Fruit fly (Drosophila melanogaster) Kc167 (cell line): Measurements from ENCODE around the gene CG9586.

Source experiments
- insv ChIP-seq: fragments of >200 bp; optimal IDR thresholded peaks from 3 replicates; lab custom pipeline; 2018; ENCODE audit warnings: missing external identifiers
- psq ChIP-seq: fragments of >200 bp; optimal IDR thresholded peaks from 2 replicates; lab custom pipeline; 2017; ENCODE audit warnings: missing external identifiers
- ttk ChIP-seq: sonication (Bioruptor generic); optimal IDR thresholded peaks from 2 replicates; lab custom pipeline; 2017; ENCODE audit warnings: missing external identifiers

- TF ChIP-seq insv (lab: Kevin White, UChicago) (no peak), psq (lab: Kevin White, UChicago) (no peak), ttk (lab: Kevin White, UChicago) (no peak)
Measured at dm6 chr2L:9175172-9175571, 8.9 kb upstream of the CG9586 start.
